Fruit fly (Drosophila melanogaster) whole organism, embryonic: ENCODE measurements around the gene CG6290.
A peak's percentile ranks its signal among the peaks of the same experiment; 100 is the strongest.

Experiments
- Atf6 ChIP-seq: fragments of 200-800 bp; sonication (Bioruptor generic); IDR thresholded peaks from 2 replicates; pipeline ENCODE4 v1.3.6; 2022; ENCODE audit warnings: missing biosample characterization, missing genetic modification characterization
- CG10209 ChIP-seq: fragments of 200-800 bp; sonication (Bioruptor generic); optimal IDR thresholded peaks from 3 replicates; lab custom pipeline; 2017; ENCODE audit warnings: missing biosample characterization, mild to moderate bottlenecking, missing genetic modification characterization, missing genetic modification reagents
- CG10267 ChIP-seq: fragments of 200-800 bp; sonication (Bioruptor generic); optimal IDR thresholded peaks from 2 replicates; lab custom pipeline; 2018; ENCODE audit warnings: missing biosample characterization, mild to moderate bottlenecking, missing genetic modification characterization, moderate library complexity
- CG10321 ChIP-seq: fragments of 200-800 bp; sonication (Bioruptor generic); IDR thresholded peaks from 2 replicates; pipeline ENCODE4 v1.3.6; 2022; ENCODE audit warnings: missing biosample characterization, missing genetic modification characterization
- CG11504 ChIP-seq: fragments of 200-800 bp; sonication (Bioruptor generic); optimal IDR thresholded peaks from 3 replicates; lab custom pipeline; 2019; ENCODE audit warnings: missing biosample characterization, mild to moderate bottlenecking, missing genetic modification characterization, moderate library complexity
- CG13123 ChIP-seq: fragments of 200-800 bp; sonication (Bioruptor generic); optimal IDR thresholded peaks from 2 replicates; lab custom pipeline; 2016; ENCODE audit warnings: missing biosample characterization, missing genetic modification characterization
- CG13287 ChIP-seq: fragments of 200-800 bp; sonication (Bioruptor generic); IDR thresholded peaks from 2 replicates; pipeline ENCODE4 v1.3.6; 2022; ENCODE audit warnings: missing biosample characterization, missing genetic modification characterization; ENCODE audit not compliant: partially characterized antibody
- CG1602 ChIP-seq: fragments of 200-800 bp; sonication (Bioruptor generic); optimal IDR thresholded peaks from 3 replicates; lab custom pipeline; 2016; ENCODE audit warnings: missing biosample characterization, missing genetic modification characterization
- CG1603 ChIP-seq: fragments of 200-800 bp; sonication (Bioruptor generic); optimal IDR thresholded peaks from 2 replicates; lab custom pipeline; 2019; ENCODE audit warnings: missing biosample characterization, mild to moderate bottlenecking, missing genetic modification characterization, moderate library complexity
- CG18764 ChIP-seq: fragments of 200-800 bp; sonication (Bioruptor generic); optimal IDR thresholded peaks from 3 replicates; lab custom pipeline; 2016; ENCODE audit warnings: missing biosample characterization, missing genetic modification characterization
- CG3838 ChIP-seq: fragments of 200-800 bp; sonication (Bioruptor generic); optimal IDR thresholded peaks from 3 replicates; lab custom pipeline; 2016; ENCODE audit warnings: missing biosample characterization, missing genetic modification characterization
- CG7556 ChIP-seq: fragments of 200-800 bp; sonication (Bioruptor generic); optimal IDR thresholded peaks from 2 replicates; lab custom pipeline; 2017; ENCODE audit warnings: missing biosample characterization, mild to moderate bottlenecking, missing genetic modification characterization
- CG8290 ChIP-seq, 3 experiments: fragments of 200-800 bp; sonication (Bioruptor generic); optimal IDR thresholded peaks; 2 replicates each; lab custom pipeline; 2016 to 2019; ENCODE audit warnings: missing biosample characterization in 3 of 3, missing genetic modification characterization in 3 of 3, mild to moderate bottlenecking in 2 of 3, moderate library complexity in 1 of 3
- CG8478 ChIP-seq: fragments of >200 bp; optimal IDR thresholded peaks from 2 replicates; lab custom pipeline; 2018
- CHES-1-like ChIP-seq: fragments of 200-800 bp; sonication (Bioruptor generic); optimal IDR thresholded peaks from 2 replicates; lab custom pipeline; 2016; ENCODE audit warnings: missing biosample characterization, missing genetic modification characterization
- CoRest ChIP-seq: fragments of 200-800 bp; sonication (Bioruptor generic); optimal IDR thresholded peaks from 3 replicates; lab custom pipeline; 2018; ENCODE audit warnings: missing biosample characterization, mild to moderate bottlenecking, missing genetic modification characterization, moderate library complexity
- Dll ChIP-seq: fragments of 200-800 bp; sonication (Bioruptor generic); IDR thresholded peaks from 4 replicates; pipeline ENCODE4 v1.3.6; 2022; ENCODE audit warnings: missing biosample characterization, missing genetic modification characterization; ENCODE audit not compliant: partially characterized antibody
- E2f2 ChIP-seq: fragments of 200-800 bp; sonication (Bioruptor generic); IDR thresholded peaks from 2 replicates; pipeline ENCODE4 v1.3.6; 2022; ENCODE audit warnings: missing biosample characterization, missing genetic modification characterization
- Fer3 ChIP-seq: fragments of 200-800 bp; sonication (Bioruptor generic); optimal IDR thresholded peaks from 2 replicates; lab custom pipeline; 2018; ENCODE audit warnings: missing biosample characterization, mild to moderate bottlenecking, missing genetic modification characterization, moderate library complexity
- Hey ChIP-seq: fragments of 200-800 bp; sonication (Bioruptor generic); optimal IDR thresholded peaks from 3 replicates; lab custom pipeline; 2018; ENCODE audit warnings: missing biosample characterization, mild to moderate bottlenecking, missing genetic modification characterization
- Mrtf ChIP-seq: fragments of 200-800 bp; sonication (Bioruptor generic); IDR thresholded peaks from 3 replicates; pipeline ENCODE4 v1.3.6; 2022; ENCODE audit warnings: missing biosample characterization, missing genetic modification characterization
- Myb ChIP-seq: fragments of 200-800 bp; sonication (Bioruptor generic); optimal IDR thresholded peaks from 2 replicates; lab custom pipeline; 2016; ENCODE audit warnings: missing biosample characterization, missing genetic modification characterization
- Nf-YA ChIP-seq: fragments of 200-800 bp; sonication (Bioruptor generic); IDR thresholded peaks from 2 replicates; pipeline ENCODE4 v1.3.6; 2022; ENCODE audit warnings: missing biosample characterization, missing genetic modification characterization
- Oli ChIP-seq: fragments of 200-800 bp; sonication (Bioruptor generic); optimal IDR thresholded peaks from 2 replicates; lab custom pipeline; 2018; ENCODE audit warnings: missing biosample characterization, mild to moderate bottlenecking, missing genetic modification characterization, moderate library complexity
- Poxn ChIP-seq: fragments of 200-800 bp; sonication (Bioruptor generic); IDR thresholded peaks from 2 replicates; pipeline ENCODE4 v1.3.6; 2022; ENCODE audit warnings: missing biosample characterization, missing genetic modification characterization
- Trl ChIP-seq, 3 experiments: fragments of >200 bp in 2 of 3; fragments of 200-800 bp in 1 of 3; sonication (Bioruptor generic) in 1 of 3; optimal IDR thresholded peaks; 2 replicates in 1 of 3; 3 replicates in 2 of 3; lab custom pipeline; 2016 to 2017; ENCODE audit warnings: missing biosample characterization in 1 of 3, missing genetic modification characterization in 1 of 3
- Xbp1 ChIP-seq: fragments of 200-800 bp; sonication (Bioruptor generic); optimal IDR thresholded peaks from 3 replicates; lab custom pipeline; 2016; ENCODE audit warnings: missing biosample characterization, mild to moderate bottlenecking, missing genetic modification characterization
- abd-A ChIP-seq: fragments of 200-800 bp; sonication (Bioruptor generic); optimal IDR thresholded peaks from 3 replicates; lab custom pipeline; 2019; ENCODE audit warnings: missing biosample characterization, mild to moderate bottlenecking, missing genetic modification characterization, moderate library complexity
- ase ChIP-seq: fragments of 200-800 bp; sonication (Bioruptor generic); IDR thresholded peaks from 3 replicates; pipeline ENCODE4 v1.3.6; 2022; ENCODE audit warnings: missing biosample characterization, missing genetic modification characterization
- cad ChIP-seq: fragments of >200 bp; optimal IDR thresholded peaks from 2 replicates; lab custom pipeline; 2017; ENCODE audit warnings: missing biosample characterization, missing genetic modification characterization
- chn ChIP-seq: fragments of 200-800 bp; sonication (Bioruptor generic); optimal IDR thresholded peaks from 2 replicates; lab custom pipeline; 2016; ENCODE audit warnings: missing biosample characterization, missing genetic modification characterization
- cwo ChIP-seq: fragments of 200-800 bp; sonication (Bioruptor generic); optimal IDR thresholded peaks from 3 replicates; lab custom pipeline; 2017; ENCODE audit warnings: missing biosample characterization, missing genetic modification characterization, mild to moderate bottlenecking, moderate library complexity, missing genetic modification reagents
- dpn ChIP-seq, 2 experiments: fragments of 200-800 bp; sonication (Bioruptor generic); optimal IDR thresholded peaks; 3 replicates each; lab custom pipeline; 2016; ENCODE audit warnings: missing biosample characterization in 2 of 2, missing genetic modification characterization in 2 of 2
- ems ChIP-seq: fragments of 200-800 bp; sonication (Bioruptor generic); optimal IDR thresholded peaks from 3 replicates; lab custom pipeline; 2016; ENCODE audit warnings: missing biosample characterization, missing genetic modification characterization
- en ChIP-seq: fragments of 200-800 bp; sonication (Bioruptor generic); optimal IDR thresholded peaks from 2 replicates; lab custom pipeline; 2016; ENCODE audit warnings: missing biosample characterization, missing genetic modification characterization
- esg ChIP-seq: fragments of 200-800 bp; sonication (Bioruptor generic); conservative IDR thresholded peaks from 2 replicates; pipeline ENCODE4 v1.3.6; 2022; ENCODE audit warnings: missing biosample characterization, missing genetic modification characterization
- grau ChIP-seq: fragments of 200-800 bp; optimal IDR thresholded peaks from 3 replicates; lab custom pipeline; 2019; ENCODE audit warnings: missing biosample characterization, mild to moderate bottlenecking, missing genetic modification characterization, moderate library complexity
- gro ChIP-seq: fragments of 200-800 bp; sonication (Bioruptor generic); optimal IDR thresholded peaks from 2 replicates; lab custom pipeline; 2016; ENCODE audit warnings: missing biosample characterization, missing genetic modification characterization
- ham ChIP-seq: fragments of 200-800 bp; sonication (Bioruptor generic); IDR thresholded peaks from 2 replicates; pipeline ENCODE4 v1.3.6; 2022; ENCODE audit warnings: missing biosample characterization, missing genetic modification characterization
- kay ChIP-seq: fragments of 200-800 bp; sonication (Bioruptor generic); optimal IDR thresholded peaks from 2 replicates; lab custom pipeline; 2016; ENCODE audit warnings: missing biosample characterization, missing genetic modification characterization
- lilli ChIP-seq: fragments of 200-800 bp; sonication (Bioruptor generic); optimal IDR thresholded peaks from 3 replicates; lab custom pipeline; 2016; ENCODE audit warnings: missing biosample characterization, missing genetic modification characterization
- prd ChIP-seq, 3 experiments: fragments of >200 bp in 2 of 3; fragments of 200-800 bp in 1 of 3; sonication (Bioruptor generic) in 1 of 3; optimal IDR thresholded peaks in 2 of 3; IDR thresholded peaks in 1 of 3; 2 replicates in 2 of 3; 3 replicates in 1 of 3; pipeline versions ENCODE4 v1.3.6 to Lab custom; 2017 to 2022; ENCODE audit warnings: missing biosample characterization in 1 of 3, missing genetic modification characterization in 1 of 3
- psq ChIP-seq: fragments of 200-800 bp; sonication (Bioruptor generic); optimal IDR thresholded peaks from 2 replicates; lab custom pipeline; 2017; ENCODE audit warnings: missing biosample characterization, missing genetic modification characterization
- row ChIP-seq: fragments of 200-800 bp; sonication (Bioruptor generic); IDR thresholded peaks from 3 replicates; pipeline ENCODE4 v1.3.6; 2022; ENCODE audit warnings: missing biosample characterization, missing genetic modification characterization
- scrt ChIP-seq: fragments of 200-800 bp; sonication (Bioruptor generic); optimal IDR thresholded peaks from 2 replicates; lab custom pipeline; 2018; ENCODE audit warnings: missing biosample characterization, mild to moderate bottlenecking, missing genetic modification characterization, moderate library complexity
- sens ChIP-seq: fragments of 200-800 bp; sonication (Bioruptor generic); peaks from one replicate; lab custom pipeline; 2016; ENCODE audit warnings: missing biosample characterization, missing genetic modification characterization
- sim ChIP-seq: fragments of 200-800 bp; sonication (Bioruptor generic); IDR thresholded peaks from 2 replicates; pipeline ENCODE4 v1.3.6; 2022; ENCODE audit warnings: missing biosample characterization, missing genetic modification characterization
- sna ChIP-seq: fragments of 200-800 bp; sonication (Bioruptor generic); IDR thresholded peaks from 2 replicates; pipeline ENCODE4 v1.3.6; 2022; ENCODE audit warnings: missing biosample characterization, missing genetic modification characterization; ENCODE audit not compliant: partially characterized antibody
- tgo ChIP-seq: fragments of 200-800 bp; sonication (Bioruptor generic); IDR thresholded peaks from 3 replicates; pipeline ENCODE4 v1.3.6; 2022; ENCODE audit warnings: missing biosample characterization, missing genetic modification characterization
- vfl ChIP-seq: fragments of 200-800 bp; sonication (Bioruptor generic); optimal IDR thresholded peaks from 2 replicates; lab custom pipeline; 2016; ENCODE audit warnings: missing biosample characterization, missing genetic modification characterization
- zfh2 ChIP-seq: fragments of 200-800 bp; sonication (Bioruptor generic); optimal IDR thresholded peaks from 2 replicates; lab custom pipeline; 2016; ENCODE audit warnings: missing biosample characterization, missing genetic modification characterization

The CG6290 gene

dm6 chrX:18467881-18468280 is 30.6 kb downstream of the CG6290 start (continued):
- TF ChIP-seq sens (GFP tag; lab: Kevin White, UChicago) = peak; percentile 70
- TF ChIP-seq Myb = no peak
- TF ChIP-seq Trl (optimal IDR thresholded peaks at IDR 0.05; lab: Kevin White, UChicago) = no peak
- no peak for TF ChIP-seq Trl (GFP tag; optimal IDR thresholded peaks at IDR 0.05; lab: Kevin White, UChicago)
- TF ChIP-seq Hey (tag; lab: Kevin White, UChicago) = no peak
- peak; percentile 28 for TF ChIP-seq scrt (GFP tag; lab: Kevin White, UChicago)
- TF ChIP-seq CG8290 (GFP tag; optimal IDR thresholded peaks at IDR 0.05; lab: Kevin White, UChicago) = no peak
- peak in 1 of 2 experiments; percentile 28 for TF ChIP-seq CG8290 (tag; optimal IDR thresholded peaks at IDR 0.05; lab: Kevin White, UChicago)
- TF ChIP-seq psq (GFP tag; lab: Kevin White, UChicago) = no peak
- peak; percentile 12 for TF ChIP-seq Xbp1 (GFP tag; lab: Kevin White, UChicago)
- no peak for TF ChIP-seq CG8478 (lab: Kevin White, UChicago)
- peak; percentile 52 for TF ChIP-seq CG11504 (tag; lab: Kevin White, UChicago)
- no peak for TF ChIP-seq CG3838 (GFP tag; lab: Kevin White, UChicago)
- TF ChIP-seq tgo (GFP tag; lab: Robert Waterston, UW) = no peak
- TF ChIP-seq grau (tag; lab: Kevin White, UChicago) = no peak
- TF ChIP-seq dpn (GFP tag; optimal IDR thresholded peaks at IDR 0.05; lab: Kevin White, UChicago) = no peak
- TF ChIP-seq lilli = peak; percentile 42
- TF ChIP-seq sna (GFP tag; lab: Robert Waterston, UW) = no peak
- TF ChIP-seq CG18764 (GFP tag; lab: Kevin White, UChicago) = no peak
- TF ChIP-seq esg = no peak
- peak; percentile 46 for TF ChIP-seq cwo (GFP tag; lab: Kevin White, UChicago)
- no peak for TF ChIP-seq CG10321 (GFP tag; lab: Robert Waterston, UW)
- peak; percentile 32 for TF ChIP-seq CG7556
- TF ChIP-seq Dll (GFP tag; lab: Robert Waterston, UW) = no peak
- peak; percentile 8 for TF ChIP-seq CoRest (tag; lab: Kevin White, UChicago)
- no peak for TF ChIP-seq ham (GFP tag; lab: Robert Waterston, UW)
- peak; percentile 25 for TF ChIP-seq CG1603 (tag; lab: Kevin White, UChicago)
- no peak for TF ChIP-seq E2f2 (GFP tag; lab: Robert Waterston, UW)
- TF ChIP-seq ems (GFP tag; lab: Kevin White, UChicago) = no peak
- no peak for TF ChIP-seq Poxn (GFP tag; lab: Robert Waterston, UW)
- peak; percentile 56 for TF ChIP-seq row (GFP tag; lab: Robert Waterston, UW)
- TF ChIP-seq zfh2 (GFP tag; lab: Kevin White, UChicago) = no peak
- TF ChIP-seq chn = no peak
- TF ChIP-seq CHES-1-like (GFP tag; lab: Kevin White, UChicago) = no peak
- no peak for TF ChIP-seq CG13123 (GFP tag; lab: Kevin White, UChicago)
- TF ChIP-seq Atf6 = peak; percentile 42
- peak; percentile 30 for TF ChIP-seq Fer3
- TF ChIP-seq CG10209 (GFP tag; lab: Kevin White, UChicago) = peak; percentile 10
- TF ChIP-seq vfl (GFP tag; lab: Kevin White, UChicago) = no peak
- TF ChIP-seq ase (GFP tag; lab: Robert Waterston, UW) = no peak
- TF ChIP-seq CG13287 (GFP tag; lab: Robert Waterston, UW) = no peak
- TF ChIP-seq CG1602 (GFP tag; lab: Kevin White, UChicago) = peak; percentile 7
- TF ChIP-seq Mrtf = 0 out of 3 replicates have a peak, but pooled peaks have one; percentile 21
- TF ChIP-seq gro (GFP tag; lab: Kevin White, UChicago) = no peak
- no peak for TF ChIP-seq cad (GFP tag; lab: Kevin White, UChicago)
- no peak for TF ChIP-seq sim
- no peak for TF ChIP-seq abd-A
- no peak for TF ChIP-seq en (GFP tag; lab: Kevin White, UChicago)
- no peak for TF ChIP-seq kay (GFP tag; lab: Kevin White, UChicago)
- no peak for TF ChIP-seq CG10267 (tag; lab: Kevin White, UChicago)
- no peak for TF ChIP-seq prd (optimal IDR thresholded peaks at IDR 0.05; lab: Kevin White, UChicago)
- TF ChIP-seq prd (GFP tag; IDR thresholded peaks at IDR 0.05; lab: Robert Waterston, UW) = peak; percentile 30; the same call in 1 of the 3 replicates
- TF ChIP-seq Nf-YA (GFP tag; lab: Robert Waterston, UW) = no peak
- peak; percentile 17 for TF ChIP-seq Oli (tag; lab: Kevin White, UChicago)
